Worm (Caenorhabditis elegans) whole organism, mixed stage, embryonic: ENCODE data around the gene smu-2.

ENCODE experiments used
- lin-32 ChIP-seq: fragments of 200-800 bp; sonication (Bioruptor generic); optimal IDR thresholded peaks from 2 replicates; lab custom pipeline; 2018; ENCODE audit warnings: mild to moderate bottlenecking, missing genetic modification characterization, missing compliant biosample characterization
- lsy-2 ChIP-seq: fragments of 150-350 bp; optimal IDR thresholded peaks from 2 replicates; lab custom pipeline; 2014; ENCODE audit warnings: missing biosample characterization, missing genetic modification characterization
- mab-5 ChIP-seq: fragments of 150-350 bp; optimal IDR thresholded peaks from 2 replicates; lab custom pipeline; 2014; ENCODE audit warnings: missing biosample characterization, missing genetic modification characterization
- nhr-12 ChIP-seq: fragments of 150-350 bp; optimal IDR thresholded peaks from 2 replicates; lab custom pipeline; 2014; ENCODE audit warnings: missing biosample characterization, missing genetic modification characterization
- pha-4 ChIP-seq: fragments of 150-350 bp; optimal IDR thresholded peaks from 2 replicates; lab custom pipeline; 2018; ENCODE audit warnings: missing biosample characterization, missing genetic modification reagents, missing genetic modification characterization
- snpc-4 ChIP-seq: fragments of 150-350 bp; optimal IDR thresholded peaks from 2 replicates; lab custom pipeline; 2014; ENCODE audit warnings: missing biosample characterization, missing genetic modification characterization
- sptf-1 ChIP-seq: sonication (generic microtip); optimal IDR thresholded peaks from 2 replicates; lab custom pipeline; 2017; ENCODE audit warnings: mild to moderate bottlenecking, missing genetic modification characterization, moderate library complexity, missing compliant biosample characterization
- unc-62 ChIP-seq: fragments of 150-350 bp; optimal IDR thresholded peaks from 2 replicates; lab custom pipeline; 2014; ENCODE audit warnings: missing biosample characterization, missing genetic modification reagents, missing genetic modification characterization

- TF ChIP-seq unc-62: no peak
- TF ChIP-seq mab-5: peak; percentile 55
- TF ChIP-seq snpc-4 (tag; lab: Kevin White, UChicago): no peak
- TF ChIP-seq lin-32 (GFP tag; lab: Kevin White, UChicago): peak; percentile 16
- TF ChIP-seq lsy-2 (tag; lab: Kevin White, UChicago): peak; percentile 39
- TF ChIP-seq nhr-12 (tag; lab: Kevin White, UChicago): no peak
- no peak for TF ChIP-seq pha-4 (tag; lab: Kevin White, UChicago)
- TF ChIP-seq sptf-1 (tag; lab: Kevin White, UChicago): peak; percentile 75
These were observed at the start of gene smu-2 for ce11 chrII:3482231-3482630.
